Worm (Caenorhabditis elegans) whole organism, young adult: ENCODE results near the gene T12A7.9.

Source experiments
- C06A6.2 ChIP-seq: fragments of 200-800 bp; sonication (Bioruptor generic); conservative IDR thresholded peaks from 2 replicates; pipeline ENCODE4 v1.3.6; 2022; ENCODE audit warnings: missing genetic modification characterization, missing compliant biosample characterization
- F23B12.7 ChIP-seq: sonication (generic microtip); optimal IDR thresholded peaks from 2 replicates; lab custom pipeline; 2017; ENCODE audit warnings: missing genetic modification characterization, mild to moderate bottlenecking, missing compliant biosample characterization, antibody characterized with exemption, moderate library complexity; ENCODE audit not compliant: insufficient read depth
- F39B2.1 ChIP-seq: fragments of 200-800 bp; sonication (Bioruptor generic); IDR thresholded peaks from 2 replicates; pipeline ENCODE4 v1.3.6; 2022; ENCODE audit warnings: missing genetic modification reagents, missing genetic modification characterization, missing compliant biosample characterization
- F52B5.7 ChIP-seq: sonication (generic microtip); optimal IDR thresholded peaks from 2 replicates; lab custom pipeline; 2016; ENCODE audit warnings: mild to moderate bottlenecking, missing genetic modification characterization, missing compliant biosample characterization
- F55B11.4 ChIP-seq: sonication (generic microtip); optimal IDR thresholded peaks from 2 replicates; lab custom pipeline; 2016; ENCODE audit warnings: missing compliant biosample characterization, missing genetic modification characterization, borderline replicate concordance; ENCODE audit not compliant: insufficient read depth
- Y56A3A.18 ChIP-seq: fragments of 200-800 bp; sonication (Bioruptor generic); IDR thresholded peaks from 2 replicates; pipeline ENCODE4 v1.3.6; 2022; ENCODE audit warnings: missing genetic modification reagents, missing genetic modification characterization, missing compliant biosample characterization
- Y79H2A.3 ChIP-seq: fragments of 200-800 bp; sonication (Bioruptor generic); conservative IDR thresholded peaks from 2 replicates; pipeline ENCODE4 v1.3.6; 2022; ENCODE audit warnings: missing genetic modification reagents, missing genetic modification characterization, missing compliant biosample characterization
- atf-7 ChIP-seq: sonication (generic microtip); optimal IDR thresholded peaks from 2 replicates; lab custom pipeline; 2017; ENCODE audit warnings: mild to moderate bottlenecking, missing genetic modification characterization, missing compliant biosample characterization
- attf-6 ChIP-seq: fragments of 200-800 bp; sonication (Bioruptor generic); IDR thresholded peaks from 2 replicates; pipeline ENCODE4 v1.3.6; 2022; ENCODE audit warnings: missing genetic modification reagents, missing genetic modification characterization, missing compliant biosample characterization
- bed-1 ChIP-seq: fragments of 200-800 bp; sonication (Bioruptor generic); IDR thresholded peaks from 2 replicates; pipeline ENCODE4 v1.3.6; 2022; ENCODE audit warnings: missing genetic modification reagents, missing genetic modification characterization, missing compliant biosample characterization
- cebp-2 ChIP-seq: fragments of 200-800 bp; sonication (Bioruptor generic); IDR thresholded peaks from 2 replicates; pipeline ENCODE4 v1.3.6; 2022; ENCODE audit warnings: missing genetic modification characterization, missing compliant biosample characterization
- ceh-27 ChIP-seq: fragments of 200-800 bp; sonication (Bioruptor generic); optimal IDR thresholded peaks from 2 replicates; lab custom pipeline; 2018; ENCODE audit warnings: mild to moderate bottlenecking, missing genetic modification characterization, moderate library complexity, missing compliant biosample characterization
- ceh-40 ChIP-seq: fragments of 200-800 bp; sonication (Bioruptor generic); IDR thresholded peaks from 2 replicates; pipeline ENCODE4 v1.3.6; 2022; ENCODE audit warnings: missing genetic modification characterization, missing compliant biosample characterization
- ceh-58 ChIP-seq: fragments of 200-800 bp; sonication (Bioruptor generic); IDR thresholded peaks from 2 replicates; pipeline ENCODE4 v1.3.6; 2022; ENCODE audit warnings: missing genetic modification characterization, missing compliant biosample characterization
- ceh-79 ChIP-seq: sonication (generic microtip); optimal IDR thresholded peaks from 2 replicates; lab custom pipeline; 2017; ENCODE audit warnings: mild to moderate bottlenecking, missing genetic modification characterization, missing compliant biosample characterization
- ceh-91 ChIP-seq: fragments of 200-800 bp; sonication (Bioruptor generic); IDR thresholded peaks from 2 replicates; pipeline ENCODE4 v1.3.6; 2022; ENCODE audit warnings: missing genetic modification reagents, missing genetic modification characterization, missing compliant biosample characterization
- chd-7 ChIP-seq: sonication (generic microtip); optimal IDR thresholded peaks from 2 replicates; lab custom pipeline; 2016; ENCODE audit warnings: mild to moderate bottlenecking, missing genetic modification characterization, moderate library complexity, missing compliant biosample characterization
- die-1 ChIP-seq: sonication (generic microtip); optimal IDR thresholded peaks from 2 replicates; lab custom pipeline; 2016; ENCODE audit warnings: missing genotype, mild to moderate bottlenecking, missing genetic modification characterization, missing compliant biosample characterization
- dox-1 ChIP-seq: fragments of 200-800 bp; sonication (Bioruptor generic); IDR thresholded peaks from 2 replicates; pipeline ENCODE4 v1.3.6; 2022; ENCODE audit warnings: missing genetic modification reagents, missing genetic modification characterization, missing compliant biosample characterization
- egrh-3 ChIP-seq: fragments of 200-800 bp; sonication (Bioruptor generic); IDR thresholded peaks from 2 replicates; pipeline ENCODE4 v1.3.6; 2022; ENCODE audit warnings: missing genetic modification reagents, missing genetic modification characterization, missing compliant biosample characterization
- hlh-12 ChIP-seq: sonication (generic microtip); optimal IDR thresholded peaks from 2 replicates; lab custom pipeline; 2016; ENCODE audit warnings: missing genetic modification characterization, missing compliant biosample characterization
- lag-1 ChIP-seq: fragments of 200-800 bp; sonication (Bioruptor generic); IDR thresholded peaks from 2 replicates; pipeline ENCODE4 v1.3.6; 2022; ENCODE audit warnings: missing genetic modification reagents, missing genetic modification characterization, missing compliant biosample characterization
- let-526 ChIP-seq: fragments of 200-800 bp; sonication (Bioruptor generic); IDR thresholded peaks from 2 replicates; pipeline ENCODE4 v1.3.6; 2022; ENCODE audit warnings: missing genetic modification reagents, missing genetic modification characterization, missing compliant biosample characterization
- lsl-1 ChIP-seq: fragments of 200-800 bp; sonication (Bioruptor generic); optimal IDR thresholded peaks from 2 replicates; lab custom pipeline; 2018; ENCODE audit warnings: mild to moderate bottlenecking, missing genetic modification characterization, moderate library complexity, missing compliant biosample characterization
- rpc-1 ChIP-seq, 2 experiments: fragments of 150-350 bp in 1 of 2; sonication (generic microtip) in 1 of 2; optimal IDR thresholded peaks; 2 replicates each; lab custom pipeline; 2014 to 2018; ENCODE audit warnings: missing biosample characterization in 1 of 2, missing genetic modification characterization in 1 of 2, missing genetic modification reagents in 1 of 2, missing genotype in 1 of 2
- sdz-38 ChIP-seq: sonication (generic microtip); optimal IDR thresholded peaks from 2 replicates; lab custom pipeline; 2016; ENCODE audit warnings: missing genotype, missing genetic modification characterization, missing compliant biosample characterization
- snpc-1.3 ChIP-seq: sonication (generic microtip); optimal IDR thresholded peaks from 2 replicates; lab custom pipeline; 2017; ENCODE audit warnings: missing genetic modification characterization, mild to moderate bottlenecking, missing compliant biosample characterization, antibody characterized with exemption, moderate library complexity, missing genotype, missing genetic modification reagents; ENCODE audit not compliant: insufficient read depth
- snpc-4 ChIP-seq, 5 experiments: fragments of 150-350 bp in 1 of 5; sonication (generic microtip) in 4 of 5; optimal IDR thresholded peaks; 2 replicates each; lab custom pipeline; 2014 to 2018; ENCODE audit warnings: missing genetic modification characterization in 5 of 5, missing biosample characterization in 3 of 5, antibody characterized with exemption in 2 of 5, mild to moderate bottlenecking in 2 of 5, missing compliant biosample characterization in 2 of 5, missing genotype in 2 of 5, moderate library complexity in 2 of 5, missing genetic modification reagents in 1 of 5
- unc-62 ChIP-seq: fragments of 150-350 bp; optimal IDR thresholded peaks from 2 replicates; lab custom pipeline; 2014; ENCODE audit warnings: missing biosample characterization, missing genetic modification reagents, missing genetic modification characterization
- xnd-1 ChIP-seq: sonication (generic microtip); optimal IDR thresholded peaks from 2 replicates; lab custom pipeline; 2016; ENCODE audit warnings: missing genotype, missing genetic modification reagents, missing genetic modification characterization, missing compliant biosample characterization
- ztf-25 ChIP-seq: fragments of 200-800 bp; sonication (Bioruptor generic); IDR thresholded peaks from 2 replicates; pipeline ENCODE4 v1.3.6; 2022; ENCODE audit warnings: missing genetic modification reagents, missing genetic modification characterization, missing compliant biosample characterization
- ztf-28 ChIP-seq: fragments of 200-800 bp; sonication (Bioruptor generic); IDR thresholded peaks from 2 replicates; pipeline ENCODE4 v1.3.6; 2022; ENCODE audit warnings: missing genetic modification reagents, missing genetic modification characterization, missing compliant biosample characterization

Gene T12A7.9

ce11 chrIV:11788383-11788963 is 32.7 kb upstream of the T12A7.9 start:
- TF ChIP-seq ceh-40 (GFP tag; lab: Robert Waterston, UW): no peak
- TF ChIP-seq ceh-79 (tag; lab: Kevin White, UChicago): no peak

DNA sequence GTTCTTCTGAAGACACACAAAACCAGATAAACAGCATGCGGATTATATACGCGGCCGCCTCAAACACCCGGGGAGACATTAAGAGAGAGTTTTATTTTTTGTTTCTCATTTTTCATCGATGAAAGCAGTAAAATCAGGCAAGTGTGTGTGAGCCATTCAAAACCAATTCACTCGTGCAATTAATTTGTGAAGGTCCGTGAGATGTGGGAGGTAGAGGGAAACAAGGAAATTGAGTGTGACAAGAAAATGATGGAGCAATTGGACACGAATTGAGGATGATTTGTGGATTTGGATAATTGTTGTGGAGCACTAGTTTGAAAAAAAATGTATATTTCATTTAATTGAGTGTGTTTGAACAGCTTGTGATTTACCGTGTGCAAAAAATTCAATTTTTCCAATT is 32.0 kb upstream of the T12A7.9 start:
- TF ChIP-seq atf-7 (tag; lab: Kevin White, UChicago): no peak
- no peak for TF ChIP-seq F39B2.1 (GFP tag; lab: Robert Waterston, UW)
- TF ChIP-seq ceh-91: no peak
- TF ChIP-seq xnd-1 (tag; lab: Kevin White, UChicago): no peak

- no peak for TF ChIP-seq lsl-1 (GFP tag; lab: Kevin White, UChicago)
- TF ChIP-seq atf-7 (tag; lab: Kevin White, UChicago): no peak
- no peak for TF ChIP-seq chd-7 (tag; lab: Kevin White, UChicago)
- TF ChIP-seq unc-62 (GFP tag; lab: Kevin White, UChicago): no peak
- TF ChIP-seq ceh-27 (GFP tag; lab: Kevin White, UChicago): peak; percentile 5
- no peak for TF ChIP-seq attf-6 (GFP tag; lab: Robert Waterston, UW)
- TF ChIP-seq, all 124 proteins: peak for 1
Measured at ce11 chrIV:11785064-11785840, 29.4 kb upstream of the T12A7.9 start.

ce11 chrIV:11782846-11783245 is 27.0 kb upstream of the T12A7.9 start:
- no peak for TF ChIP-seq lag-1 (GFP tag; lab: Robert Waterston, UW)
- no peak for TF ChIP-seq egrh-3
- no peak for TF ChIP-seq snpc-4 (GFP tag; optimal IDR thresholded peaks at IDR 0.05; lab: Kevin White, UChicago)
- no peak for TF ChIP-seq snpc-4 (tag; optimal IDR thresholded peaks at IDR 0.05; lab: Kevin White, UChicago)
- no peak for TF ChIP-seq hlh-12 (tag; lab: Kevin White, UChicago)
- TF ChIP-seq die-1 (tag; lab: Kevin White, UChicago): no peak
- TF ChIP-seq sdz-38 (tag; lab: Kevin White, UChicago): no peak
- TF ChIP-seq bed-1 (GFP tag; lab: Robert Waterston, UW): no peak
- TF ChIP-seq C06A6.2 (GFP tag; lab: Robert Waterston, UW): no peak
- TF ChIP-seq xnd-1 (tag; lab: Kevin White, UChicago): no peak

DNA sequence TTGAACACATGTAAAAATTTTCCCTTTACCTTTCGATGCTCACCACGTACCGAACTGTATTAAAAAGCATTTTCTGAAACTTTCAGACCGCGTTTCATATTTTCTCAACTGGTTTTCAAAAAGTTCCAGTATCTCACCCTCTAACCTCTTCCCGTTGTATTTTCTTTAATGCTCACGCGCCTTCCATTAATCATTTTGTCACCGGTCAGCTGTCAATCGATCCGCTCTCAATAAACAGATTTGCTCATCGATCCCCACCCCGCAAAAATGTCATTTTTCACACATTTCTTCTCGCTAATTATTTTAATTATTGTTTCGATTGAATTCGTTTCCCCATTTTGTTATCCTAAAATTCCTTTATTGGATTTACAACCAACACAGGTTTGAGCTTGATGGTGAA is 23.2 kb upstream of the T12A7.9 start, which contains the start of gene lpr-2:
Gene lpr-2, plus strand, starts transcription at position 189 of the 400 bp plus-strand sequence.
- no peak for TF ChIP-seq rpc-1 (optimal IDR thresholded peaks at IDR 0.05; lab: Kevin White, UChicago)
- no peak for TF ChIP-seq rpc-1 (tag; optimal IDR thresholded peaks at IDR 0.05; lab: Kevin White, UChicago)
- TF ChIP-seq let-526 (GFP tag; lab: Robert Waterston, UW): no peak
- TF ChIP-seq F39B2.1 (GFP tag; lab: Robert Waterston, UW): no peak
- TF ChIP-seq dox-1 (GFP tag; lab: Robert Waterston, UW): no peak
- no peak for TF ChIP-seq snpc-1.3 (tag; lab: Kevin White, UChicago)
- no peak for TF ChIP-seq Y56A3A.18 (GFP tag; lab: Robert Waterston, UW)
- TF ChIP-seq F23B12.7: no peak
- TF ChIP-seq ztf-28 (GFP tag; lab: Robert Waterston, UW): no peak
- no peak for TF ChIP-seq snpc-4 (GFP tag; optimal IDR thresholded peaks at IDR 0.05; lab: Kevin White, UChicago)
- TF ChIP-seq snpc-4 (tag; optimal IDR thresholded peaks at IDR 0.05; lab: Kevin White, UChicago): no peak
- no peak for TF ChIP-seq ztf-25 (GFP tag; lab: Robert Waterston, UW)
- TF ChIP-seq F55B11.4: no peak
- TF ChIP-seq ceh-58: no peak
- TF ChIP-seq cebp-2 (GFP tag; lab: Robert Waterston, UW): no peak
- TF ChIP-seq F52B5.7 (tag; lab: Kevin White, UChicago): no peak
- no peak for TF ChIP-seq Y79H2A.3 (GFP tag; lab: Robert Waterston, UW)
